Worm (Caenorhabditis elegans) whole organism, young adult: ENCODE measurements around the gene EEED8.15.

ENCODE experiments used
- C17E4.6 ChIP-seq: fragments of 200-800 bp; sonication (Bioruptor generic); IDR thresholded peaks from 2 replicates; pipeline ENCODE4 v1.3.6; 2022; ENCODE audit warnings: missing genetic modification reagents, missing genetic modification characterization, missing compliant biosample characterization
- bed-1 ChIP-seq: fragments of 200-800 bp; sonication (Bioruptor generic); IDR thresholded peaks from 2 replicates; pipeline ENCODE4 v1.3.6; 2022; ENCODE audit warnings: missing genetic modification reagents, missing genetic modification characterization, missing compliant biosample characterization
- cebp-2 ChIP-seq: fragments of 200-800 bp; sonication (Bioruptor generic); IDR thresholded peaks from 2 replicates; pipeline ENCODE4 v1.3.6; 2022; ENCODE audit warnings: missing genetic modification characterization, missing compliant biosample characterization
- ceh-27 ChIP-seq: fragments of 200-800 bp; sonication (Bioruptor generic); optimal IDR thresholded peaks from 2 replicates; lab custom pipeline; 2018; ENCODE audit warnings: mild to moderate bottlenecking, missing genetic modification characterization, moderate library complexity, missing compliant biosample characterization
- lag-1 ChIP-seq: fragments of 200-800 bp; sonication (Bioruptor generic); IDR thresholded peaks from 2 replicates; pipeline ENCODE4 v1.3.6; 2022; ENCODE audit warnings: missing genetic modification reagents, missing genetic modification characterization, missing compliant biosample characterization
- madf-6 ChIP-seq: fragments of 200-800 bp; sonication (Bioruptor generic); IDR thresholded peaks from 2 replicates; pipeline ENCODE4 v1.3.6; 2022; ENCODE audit warnings: missing genetic modification reagents, missing genetic modification characterization, missing compliant biosample characterization
- mes-4 ChIP-seq: sonication (generic microtip); optimal IDR thresholded peaks from 2 replicates; lab custom pipeline; 2016; ENCODE audit warnings: missing genotype, missing genetic modification characterization, missing compliant biosample characterization
- nfya-1 ChIP-seq: sonication (generic microtip); optimal IDR thresholded peaks from 2 replicates; lab custom pipeline; 2017; ENCODE audit warnings: antibody characterized with exemption, missing compliant biosample characterization, missing genetic modification characterization, borderline replicate concordance; ENCODE audit not compliant: insufficient read depth
- nhr-90 ChIP-seq: sonication (generic microtip); optimal IDR thresholded peaks from 2 replicates; lab custom pipeline; 2016; ENCODE audit warnings: missing genotype, mild to moderate bottlenecking, missing genetic modification characterization, missing compliant biosample characterization
- pha-4 ChIP-seq: fragments of 150-350 bp; sonication (generic microtip); optimal IDR thresholded peaks from 2 replicates; lab custom pipeline; 2014; ENCODE audit warnings: missing biosample characterization, missing genetic modification reagents, missing genetic modification characterization
- snpc-1.3 ChIP-seq: sonication (generic microtip); optimal IDR thresholded peaks from 2 replicates; lab custom pipeline; 2017; ENCODE audit warnings: missing genetic modification characterization, mild to moderate bottlenecking, missing compliant biosample characterization, antibody characterized with exemption, moderate library complexity, missing genotype, missing genetic modification reagents; ENCODE audit not compliant: insufficient read depth
- tbx-9 ChIP-seq: sonication (generic microtip); optimal IDR thresholded peaks from 2 replicates; lab custom pipeline; 2016; ENCODE audit warnings: borderline replicate concordance, missing genetic modification characterization, inconsistent platforms, missing compliant biosample characterization

DNA sequence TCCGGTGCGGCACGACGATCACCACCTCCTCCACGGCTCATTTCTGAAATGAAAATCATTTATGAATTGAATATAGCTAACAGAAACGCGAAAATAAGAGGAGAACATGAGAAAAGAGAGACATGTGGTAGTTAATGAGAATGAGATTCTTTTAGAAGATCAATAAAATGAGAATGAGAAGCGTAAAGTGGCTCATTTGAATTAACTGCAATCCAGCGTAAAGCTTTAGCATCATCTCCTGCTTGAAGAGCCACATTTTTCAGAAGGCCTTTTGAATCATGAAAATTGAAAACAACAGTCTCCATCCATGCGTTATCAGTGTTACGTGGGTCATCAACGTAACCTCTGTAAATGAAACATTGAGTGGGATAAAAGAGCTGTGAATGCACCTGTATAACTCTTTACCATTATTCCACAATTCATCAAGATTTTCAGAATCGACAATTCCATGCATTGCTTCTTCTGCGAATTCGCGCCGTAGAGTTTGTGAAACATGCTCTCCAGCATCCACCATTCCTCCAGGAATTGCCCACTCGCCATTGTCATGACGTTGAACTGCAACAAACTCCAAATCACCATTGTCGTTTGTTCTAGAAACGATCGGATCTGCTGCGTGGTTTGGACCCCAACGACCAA is 30.1 kb upstream of the EEED8.15 start, which contains the start of gene rsp-4:
- TF ChIP-seq ceh-27 (GFP tag; lab: Kevin White, UChicago) (no peak), mes-4 (no peak), C17E4.6 (GFP tag; lab: Robert Waterston, UW) (no peak), tbx-9 (tag; lab: Kevin White, UChicago) (no peak), pha-4 (tag; lab: Kevin White, UChicago) (no peak), bed-1 (GFP tag; lab: Robert Waterston, UW) (no peak), nfya-1 (tag; lab: Kevin White, UChicago) (no peak), nhr-90 (tag; lab: Kevin White, UChicago) (no peak), snpc-1.3 (no peak), cebp-2 (GFP tag; lab: Robert Waterston, UW) (no peak), lag-1 (GFP tag; lab: Robert Waterston, UW) (no peak), madf-6 (no peak)
